Fruit fly (Drosophila melanogaster): ENCODE results near the gene sima.

dm6 chr3R:30163228-30163627, 105.1 kb downstream of the sima start:
- TF ChIP-seq ey (GFP tag; optimal IDR thresholded peaks at IDR 0.05) (no peak), Dfd (GFP tag; optimal IDR thresholded peaks at IDR 0.05) (no peak), Dif (GFP tag; optimal IDR thresholded peaks at IDR 0.05; ENCODE audit: partially characterized antibody) (no peak), Hnf4 (GFP tag; optimal IDR thresholded peaks at IDR 0.05) (no peak), usp (GFP tag; optimal IDR thresholded peaks at IDR 0.05) (no peak), Myc (optimal IDR thresholded peaks at IDR 0.05) (no peak), h (GFP tag; optimal IDR thresholded peaks at IDR 0.05) (no peak)
